Fruit fly (Drosophila melanogaster) Kc167 (cell line): ENCODE measurements around the gene Ac13E.

ENCODE experiments used
- Myc ChIP-seq: fragments of >200 bp; optimal IDR thresholded peaks from 2 replicates; lab custom pipeline; 2017; ENCODE audit warnings: missing external identifiers
- Sin3A ChIP-seq: fragments of >200 bp; optimal IDR thresholded peaks from 2 replicates; lab custom pipeline; 2018; ENCODE audit warnings: missing external identifiers
- h ChIP-seq: fragments of >200 bp; optimal IDR thresholded peaks from 3 replicates; lab custom pipeline; 2018; ENCODE audit warnings: missing external identifiers
- insv ChIP-seq: fragments of >200 bp; optimal IDR thresholded peaks from 3 replicates; lab custom pipeline; 2018; ENCODE audit warnings: missing external identifiers
- psq ChIP-seq: fragments of >200 bp; optimal IDR thresholded peaks from 2 replicates; lab custom pipeline; 2017; ENCODE audit warnings: missing external identifiers
- ttk ChIP-seq: sonication (Bioruptor generic); optimal IDR thresholded peaks from 2 replicates; lab custom pipeline; 2017; ENCODE audit warnings: missing external identifiers

- no peak for TF ChIP-seq psq (lab: Kevin White, UChicago)
- no peak for TF ChIP-seq Myc
- no peak for TF ChIP-seq ttk (lab: Kevin White, UChicago)
- no peak for TF ChIP-seq Sin3A (lab: Kevin White, UChicago)
- TF ChIP-seq insv (lab: Kevin White, UChicago), result no peak
- TF ChIP-seq h, result no peak
These were observed 28.8 kb upstream of the Ac13E start, which contains the start of the genes CG9215 and CG8097 for dm6 chrX:15582853-15583252.
